Worm (Caenorhabditis elegans): ENCODE data around the gene H05C05.2.

H05C05.2 gene

DNA sequence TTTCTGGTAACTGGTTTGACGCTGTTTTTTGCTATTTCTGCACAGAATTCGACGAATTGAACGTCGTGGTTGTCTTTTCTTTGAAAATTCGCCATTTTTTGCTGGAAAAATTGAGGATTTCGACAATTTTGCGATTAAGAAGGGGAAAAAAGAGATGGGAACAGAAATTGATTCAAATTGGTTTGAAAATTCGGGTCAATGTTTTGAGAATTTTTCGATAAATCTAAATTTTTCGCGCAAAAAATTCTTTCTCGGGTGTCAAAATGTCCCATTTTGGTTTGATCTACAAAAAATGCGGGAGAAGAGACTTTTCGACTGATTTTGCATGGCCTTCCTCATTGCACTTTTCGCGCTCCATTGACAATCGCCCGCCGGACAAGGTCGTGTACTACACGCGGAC is at the start of gene H05C05.2:
Gene H05C05.2 (minus strand): TSS at position 101 of the 400 bp plus-strand sequence.
- TF ChIP-seq hnd-1 (tag; optimal IDR thresholded peaks at IDR 0.05) (no peak), ceh-13 (GFP tag; optimal IDR thresholded peaks at IDR 0.05) (no peak), hmbx-1 (tag; optimal IDR thresholded peaks at IDR 0.05) (no peak), ets-7 (tag; optimal IDR thresholded peaks at IDR 0.05) (no peak), pes-1 (GFP tag; IDR thresholded peaks at IDR 0.05) (no peak), tbx-11 (GFP tag; IDR thresholded peaks at IDR 0.05) (no peak), aly-1 (tag; optimal IDR thresholded peaks at IDR 0.05) (no peak), hmg-4 (GFP tag; optimal IDR thresholded peaks at IDR 0.05) (no peak), tra-4 (tag; optimal IDR thresholded peaks at IDR 0.05) (no peak)

DNA sequence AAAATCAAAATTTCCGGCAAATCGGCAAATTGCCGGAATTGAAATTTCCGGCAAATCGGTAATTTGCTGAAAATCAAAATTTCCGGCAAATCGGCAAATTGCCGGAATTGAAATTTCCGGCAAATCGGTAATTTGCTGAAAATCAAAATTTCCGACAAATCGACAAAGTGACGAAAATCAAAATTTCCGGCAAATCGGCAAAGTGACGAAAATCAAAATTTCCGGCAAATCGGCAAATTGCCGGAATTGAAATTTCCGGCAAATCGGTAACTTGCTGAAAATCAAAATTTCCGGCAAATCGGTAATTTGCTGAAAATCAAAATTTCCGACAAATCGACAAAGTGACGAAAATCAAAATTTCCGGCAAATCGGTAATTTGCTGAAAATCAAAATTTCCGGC is 46.2 kb upstream of the H05C05.2 start:
- TF ChIP-seq pes-1 (GFP tag; IDR thresholded peaks at IDR 0.05), result peak; percentile 11; the same call in 1 of the 2 replicates
- 0 out of 2 replicates have a peak, but pooled peaks have one; percentile 4 for TF ChIP-seq tbx-37 (GFP tag; conservative IDR thresholded peaks at IDR 0.05)

ce11 chrIII:2995288-2995687 is 29.9 kb upstream of the H05C05.2 start:
- TF ChIP-seq tra-4 (tag; optimal IDR thresholded peaks at IDR 0.05), result no peak
- TF ChIP-seq ceh-36 (tag; optimal IDR thresholded peaks at IDR 0.05), result no peak
- no peak for TF ChIP-seq hnd-1 (tag; optimal IDR thresholded peaks at IDR 0.05)
- TF ChIP-seq F13C5.2 (tag; optimal IDR thresholded peaks at IDR 0.05), result no peak
- no peak for TF ChIP-seq B0310.2 (tag; optimal IDR thresholded peaks at IDR 0.05)
- no peak for TF ChIP-seq tbx-37 (GFP tag; conservative IDR thresholded peaks at IDR 0.05)
- no peak for TF ChIP-seq sea-1 (GFP tag; conservative IDR thresholded peaks at IDR 0.05)
- no peak for TF ChIP-seq ets-7 (tag; optimal IDR thresholded peaks at IDR 0.05)
- TF ChIP-seq ama-1 (optimal IDR thresholded peaks at IDR 0.05), result no peak

- TF ChIP-seq sea-1 (GFP tag; conservative IDR thresholded peaks at IDR 0.05), result no peak
- no peak for TF ChIP-seq ceh-36 (tag; optimal IDR thresholded peaks at IDR 0.05)
- no peak for TF ChIP-seq ama-1 (optimal IDR thresholded peaks at IDR 0.05)
- TF ChIP-seq aly-1 (tag; optimal IDR thresholded peaks at IDR 0.05), result no peak
- no peak for TF ChIP-seq hmbx-1 (tag; optimal IDR thresholded peaks at IDR 0.05)
- TF ChIP-seq tbx-37 (GFP tag; conservative IDR thresholded peaks at IDR 0.05), result no peak
- TF ChIP-seq scrt-1 (GFP tag; IDR thresholded peaks at IDR 0.05), result no peak
- no peak for TF ChIP-seq F13C5.2 (tag; optimal IDR thresholded peaks at IDR 0.05)
- no peak for TF ChIP-seq pes-1 (GFP tag; IDR thresholded peaks at IDR 0.05)
- TF ChIP-seq ceh-13 (GFP tag; optimal IDR thresholded peaks at IDR 0.05), result no peak
- no peak for TF ChIP-seq hmg-4 (GFP tag; optimal IDR thresholded peaks at IDR 0.05)
These were observed 28.5 kb upstream of the H05C05.2 start for ce11 chrIII:2993963-2994362.

DNA sequence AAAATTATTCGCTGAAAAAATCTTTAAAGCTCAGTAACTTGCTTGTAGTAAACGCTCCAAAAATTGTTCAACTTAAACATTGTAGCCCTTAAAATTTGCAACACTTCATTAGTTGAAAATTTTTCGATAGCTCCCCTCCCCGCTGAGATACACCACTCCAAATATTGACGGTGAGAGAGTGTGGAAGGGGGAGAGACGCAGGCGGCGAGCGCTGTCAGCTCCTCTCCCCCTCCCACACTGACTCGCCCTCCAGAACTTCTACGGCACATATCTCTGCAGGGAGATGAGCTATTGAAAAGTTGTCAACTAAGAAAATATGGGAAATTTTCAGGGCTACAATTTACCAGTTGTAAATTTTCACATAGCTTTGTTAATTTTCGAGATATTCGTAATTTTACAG is 26.8 kb upstream of the H05C05.2 start:
- TF ChIP-seq ets-7 (tag; optimal IDR thresholded peaks at IDR 0.05) (no peak), tbx-11 (GFP tag; IDR thresholded peaks at IDR 0.05) (no peak), aly-1 (tag; optimal IDR thresholded peaks at IDR 0.05) (no peak), hmg-4 (GFP tag; optimal IDR thresholded peaks at IDR 0.05) (no peak), sea-1 (GFP tag; conservative IDR thresholded peaks at IDR 0.05) (no peak), hmbx-1 (tag; optimal IDR thresholded peaks at IDR 0.05) (no peak), hnd-1 (tag; optimal IDR thresholded peaks at IDR 0.05) (no peak), F13C5.2 (tag; optimal IDR thresholded peaks at IDR 0.05) (no peak), ceh-36 (tag; optimal IDR thresholded peaks at IDR 0.05) (no peak), ceh-13 (GFP tag; optimal IDR thresholded peaks at IDR 0.05) (no peak), flt-1 (GFP tag; IDR thresholded peaks at IDR 0.05) (no peak), ama-1 (optimal IDR thresholded peaks at IDR 0.05) (no peak)

ce11 chrIII:2989957-2990356 is 24.5 kb upstream of the H05C05.2 start, which contains the start of gene Y55D5A.4:
Gene Y55D5A.4, minus strand, starts transcription at chrIII:2990057.
- TF ChIP-seq tra-4 (tag; optimal IDR thresholded peaks at IDR 0.05), result no peak
- TF ChIP-seq aly-1 (tag; optimal IDR thresholded peaks at IDR 0.05), result no peak
- TF ChIP-seq sea-1 (GFP tag; conservative IDR thresholded peaks at IDR 0.05), result no peak
- no peak for TF ChIP-seq scrt-1 (GFP tag; IDR thresholded peaks at IDR 0.05)
- TF ChIP-seq pes-1 (GFP tag; IDR thresholded peaks at IDR 0.05), result no peak
- TF ChIP-seq hnd-1 (tag; optimal IDR thresholded peaks at IDR 0.05), result no peak
- TF ChIP-seq B0310.2 (tag; optimal IDR thresholded peaks at IDR 0.05), result no peak
- TF ChIP-seq hmbx-1 (tag; optimal IDR thresholded peaks at IDR 0.05), result no peak
- no peak for TF ChIP-seq ets-7 (tag; optimal IDR thresholded peaks at IDR 0.05)
- TF ChIP-seq F13C5.2 (tag; optimal IDR thresholded peaks at IDR 0.05), result no peak
- TF ChIP-seq tbx-37 (GFP tag; conservative IDR thresholded peaks at IDR 0.05), result no peak
- no peak for TF ChIP-seq ceh-36 (tag; optimal IDR thresholded peaks at IDR 0.05)
- no peak for TF ChIP-seq flt-1 (GFP tag; IDR thresholded peaks at IDR 0.05)
- TF ChIP-seq ceh-13 (GFP tag; optimal IDR thresholded peaks at IDR 0.05), result no peak

DNA sequence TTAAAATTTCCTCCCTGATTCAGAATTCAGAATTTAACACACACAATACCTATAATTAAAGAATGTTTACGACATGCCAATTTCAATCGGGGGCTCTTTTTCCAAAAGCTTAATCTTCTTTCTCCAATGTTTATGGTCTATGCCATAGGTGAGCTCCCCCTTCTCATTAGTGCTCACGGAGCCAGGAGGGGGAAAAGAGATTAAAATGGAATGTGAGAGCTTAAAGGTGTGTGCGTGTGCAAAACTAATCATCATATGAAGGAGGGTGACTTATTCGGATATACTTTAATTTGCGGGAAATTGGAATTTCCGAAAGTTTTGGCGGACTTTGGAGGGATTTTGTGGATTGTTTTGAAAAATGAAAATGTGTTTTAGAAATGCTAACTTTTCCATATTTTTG is 17.6 kb upstream of the H05C05.2 start:
- TF ChIP-seq B0310.2 (tag; optimal IDR thresholded peaks at IDR 0.05) (no peak), ceh-36 (tag; optimal IDR thresholded peaks at IDR 0.05) (no peak), ama-1 (optimal IDR thresholded peaks at IDR 0.05) (no peak), pes-1 (GFP tag; IDR thresholded peaks at IDR 0.05) (no peak), hmg-4 (GFP tag; optimal IDR thresholded peaks at IDR 0.05) (no peak), ets-7 (tag; optimal IDR thresholded peaks at IDR 0.05) (no peak), tra-4 (tag; optimal IDR thresholded peaks at IDR 0.05) (no peak), ceh-13 (GFP tag; optimal IDR thresholded peaks at IDR 0.05) (no peak)

ce11 chrIII:2982109-2982508 is 16.7 kb upstream of the H05C05.2 start, which contains the start of gene Y55D5A.1:
Gene Y55D5A.1, plus strand, starts transcription at chrIII:2982409.
- TF ChIP-seq ets-7 (tag; optimal IDR thresholded peaks at IDR 0.05), result no peak
- TF ChIP-seq tbx-11 (GFP tag; IDR thresholded peaks at IDR 0.05), result no peak
- TF ChIP-seq ceh-13 (GFP tag; optimal IDR thresholded peaks at IDR 0.05), result no peak
- no peak for TF ChIP-seq tbx-37 (GFP tag; conservative IDR thresholded peaks at IDR 0.05)
- no peak for TF ChIP-seq ceh-36 (tag; optimal IDR thresholded peaks at IDR 0.05)
- no peak for TF ChIP-seq tra-4 (tag; optimal IDR thresholded peaks at IDR 0.05)
- no peak for TF ChIP-seq pes-1 (GFP tag; IDR thresholded peaks at IDR 0.05)
- no peak for TF ChIP-seq hnd-1 (tag; optimal IDR thresholded peaks at IDR 0.05)
- TF ChIP-seq sea-1 (GFP tag; conservative IDR thresholded peaks at IDR 0.05), result no peak
- no peak for TF ChIP-seq scrt-1 (GFP tag; IDR thresholded peaks at IDR 0.05)
- no peak for TF ChIP-seq flt-1 (GFP tag; IDR thresholded peaks at IDR 0.05)
- no peak for TF ChIP-seq aly-1 (tag; optimal IDR thresholded peaks at IDR 0.05)
- TF ChIP-seq ama-1 (optimal IDR thresholded peaks at IDR 0.05), result no peak
- no peak for TF ChIP-seq hmg-4 (GFP tag; optimal IDR thresholded peaks at IDR 0.05)
- TF ChIP-seq B0310.2 (tag; optimal IDR thresholded peaks at IDR 0.05), result no peak
- TF ChIP-seq hmbx-1 (tag; optimal IDR thresholded peaks at IDR 0.05), result no peak
